Worm (Caenorhabditis elegans): ENCODE results near the gene Y47D7A.18.

The Y47D7A.18 gene

ce11 chrV:4428202-4428601, 11.6 kb upstream of the Y47D7A.18 start, which contains the start of gene Y47D7A.11:
TSS of gene Y47D7A.11 (minus strand) at chrV:4428302.
- TF ChIP-seq unc-62 (GFP tag; optimal IDR thresholded peaks at IDR 0.05 in 1 of 2): peak in 1 of 2 experiments; percentile 28
- TF ChIP-seq unc-62 (tag; optimal IDR thresholded peaks at IDR 0.05): no peak
- no peak for TF ChIP-seq F10B5.3 (tag; optimal IDR thresholded peaks at IDR 0.05)

- TF ChIP-seq hlh-11 (tag; optimal IDR thresholded peaks at IDR 0.05) (no peak), nhr-76 (tag; optimal IDR thresholded peaks at IDR 0.05) (no peak), hlh-30 (tag; optimal IDR thresholded peaks at IDR 0.05; ENCODE audit: insufficient read depth) (no peak), nhr-10 (tag; optimal IDR thresholded peaks at IDR 0.05) (no peak), Y5F2A.4 (GFP tag; optimal IDR thresholded peaks at IDR 0.05) (no peak), snpc-1.2 (GFP tag; IDR thresholded peaks at IDR 0.05) (no peak), unc-130 (GFP tag; optimal IDR thresholded peaks at IDR 0.05) (no peak), nhr-237 (tag; optimal IDR thresholded peaks at IDR 0.05) (no peak), snpc-4 (tag; optimal IDR thresholded peaks at IDR 0.05) (no peak)
These were observed 7.3 kb upstream of the Y47D7A.18 start, which contains the start of the genes Y47D7A.9 and Y47D7A.19 for ce11 chrV:4423860-4424401. TSS of gene Y47D7A.9 (minus strand) at chrV:4423960. TSS of gene Y47D7A.19 (plus strand) at chrV:4424351.

ce11 chrV:4423087-4423486, 6.5 kb upstream of the Y47D7A.18 start:
- TF ChIP-seq set-16 (GFP tag; IDR thresholded peaks at IDR 0.05): peak; percentile 63; the same call in 1 of the 2 replicates
- no peak for TF ChIP-seq saeg-2 (GFP tag; IDR thresholded peaks at IDR 0.05)

- TF ChIP-seq mes-2 (tag; optimal IDR thresholded peaks at IDR 0.05; ENCODE audit: poor library complexity, severe bottlenecking) (no peak), dpl-1 (GFP tag; optimal IDR thresholded peaks at IDR 0.05) (no peak), pha-4 (GFP tag; IDR thresholded peaks at IDR 0.05) (no peak), pha-4 (tag; optimal IDR thresholded peaks at IDR 0.05) (no peak)
These were observed 5.5 kb upstream of the Y47D7A.18 start, which contains the start of gene skr-7 for ce11 chrV:4422127-4422526. TSS of gene skr-7 (plus strand) at chrV:4422427.

ce11 chrV:4421475-4421874, 4.9 kb upstream of the Y47D7A.18 start, which contains the start of gene skr-14:
TSS of gene skr-14 (minus strand) at chrV:4421575.
- TF ChIP-seq lin-39 (tag; optimal IDR thresholded peaks at IDR 0.05): no peak
- no peak for TF ChIP-seq lin-38 (GFP tag; IDR thresholded peaks at IDR 0.05)
- TF ChIP-seq tra-1 (GFP tag; IDR thresholded peaks at IDR 0.05): no peak
- no peak for TF ChIP-seq zip-2 (tag; optimal IDR thresholded peaks at IDR 0.05)
- TF ChIP-seq daf-12 (tag; optimal IDR thresholded peaks at IDR 0.05): no peak
- TF ChIP-seq F37D6.2 (tag; optimal IDR thresholded peaks at IDR 0.05): no peak
- no peak for TF ChIP-seq lin-29 (GFP tag; IDR thresholded peaks at IDR 0.05)
- TF ChIP-seq zfp-3 (GFP tag; conservative IDR thresholded peaks at IDR 0.05): no peak
- no peak for TF ChIP-seq dmd-8 (GFP tag; IDR thresholded peaks at IDR 0.05)
- TF ChIP-seq snpc-1.2 (GFP tag; IDR thresholded peaks at IDR 0.05): no peak
- TF ChIP-seq daf-19 (GFP tag; conservative IDR thresholded peaks at IDR 0.05): no peak
- no peak for TF ChIP-seq nhr-237 (tag; optimal IDR thresholded peaks at IDR 0.05)
- no peak for TF ChIP-seq ztf-7 (tag; optimal IDR thresholded peaks at IDR 0.05)

ce11 chrV:4419767-4420322, 3.2 kb upstream of the Y47D7A.18 start, which contains the start of the genes Y47D7A.7 and Y47D7A.2:
TSS of gene Y47D7A.7 (minus strand) at chrV:4419867.
TSS of gene Y47D7A.2 (plus strand) at chrV:4420272.
- TF ChIP-seq Y75B8A.6 (GFP tag; IDR thresholded peaks at IDR 0.05): no peak
- TF ChIP-seq aha-1 (tag): no peak
- no peak for TF ChIP-seq pha-4 (GFP tag; IDR thresholded peaks at IDR 0.05)
- TF ChIP-seq pha-4 (tag; optimal IDR thresholded peaks at IDR 0.05): no peak
- no peak for TF ChIP-seq ZK337.2 (GFP tag; IDR thresholded peaks at IDR 0.05)
- TF ChIP-seq snpc-1.2 (GFP tag; IDR thresholded peaks at IDR 0.05): no peak
- TF ChIP-seq Y105C5A.15 (GFP tag; IDR thresholded peaks at IDR 0.05): no peak
- no peak for TF ChIP-seq spr-3 (GFP tag; optimal IDR thresholded peaks at IDR 0.05)
- TF ChIP-seq lin-29 (GFP tag; IDR thresholded peaks at IDR 0.05): no peak
- no peak for TF ChIP-seq ceh-62 (tag; optimal IDR thresholded peaks at IDR 0.05)
- no peak for TF ChIP-seq madf-5 (GFP tag; IDR thresholded peaks at IDR 0.05)
- TF ChIP-seq nhr-6 (tag; optimal IDR thresholded peaks at IDR 0.05): no peak
- no peak for TF ChIP-seq nhr-77 (tag; optimal IDR thresholded peaks at IDR 0.05)
- no peak for TF ChIP-seq nhr-42 (GFP tag; IDR thresholded peaks at IDR 0.05)
- TF ChIP-seq D1046.2 (GFP tag; IDR thresholded peaks at IDR 0.05): no peak
- no peak for TF ChIP-seq egl-27 (tag; optimal IDR thresholded peaks at IDR 0.05)
- TF ChIP-seq sdz-12 (GFP tag; optimal IDR thresholded peaks at IDR 0.05): no peak
- no peak for TF ChIP-seq T20F7.1 (GFP tag; optimal IDR thresholded peaks at IDR 0.05)
